Worm (Caenorhabditis elegans) whole organism, young adult: ENCODE data around the gene C16A3.2.

Experiments
- B0336.3 ChIP-seq: fragments of 200-800 bp; sonication (Bioruptor generic); IDR thresholded peaks from 2 replicates; pipeline ENCODE4 v1.3.6; 2022; ENCODE audit warnings: missing genetic modification characterization, missing compliant biosample characterization
- C17E4.6 ChIP-seq: fragments of 200-800 bp; sonication (Bioruptor generic); IDR thresholded peaks from 2 replicates; pipeline ENCODE4 v1.3.6; 2022; ENCODE audit warnings: missing genetic modification reagents, missing genetic modification characterization, missing compliant biosample characterization
- D2030.7 ChIP-seq: fragments of 200-800 bp; sonication (Bioruptor generic); IDR thresholded peaks from 2 replicates; pipeline ENCODE4 v1.3.6; 2022; ENCODE audit warnings: missing genetic modification reagents, missing genetic modification characterization, missing compliant biosample characterization
- F49E8.2 ChIP-seq: sonication (generic microtip); optimal IDR thresholded peaks from 3 replicates; lab custom pipeline; 2017; ENCODE audit warnings: missing genetic modification characterization, mild to moderate bottlenecking, missing compliant biosample characterization, antibody characterized with exemption, moderate library complexity; ENCODE audit not compliant: insufficient read depth
- K12H6.12 ChIP-seq: fragments of 200-800 bp; sonication (Bioruptor generic); optimal IDR thresholded peaks from 2 replicates; lab custom pipeline; 2018; ENCODE audit warnings: mild to moderate bottlenecking, missing genetic modification characterization, missing compliant biosample characterization
- T26A5.8 ChIP-seq: sonication (generic microtip); optimal IDR thresholded peaks from 2 replicates; lab custom pipeline; 2016; ENCODE audit warnings: missing genetic modification characterization, missing compliant biosample characterization
- Y53G8AR.9 ChIP-seq: fragments of 200-800 bp; sonication (Bioruptor generic); conservative IDR thresholded peaks from 2 replicates; pipeline ENCODE4 v1.3.6; 2022; ENCODE audit warnings: missing genetic modification reagents, missing genetic modification characterization, missing compliant biosample characterization
- Y56A3A.18 ChIP-seq: fragments of 200-800 bp; sonication (Bioruptor generic); IDR thresholded peaks from 2 replicates; pipeline ENCODE4 v1.3.6; 2022; ENCODE audit warnings: missing genetic modification reagents, missing genetic modification characterization, missing compliant biosample characterization
- Y79H2A.3 ChIP-seq: fragments of 200-800 bp; sonication (Bioruptor generic); conservative IDR thresholded peaks from 2 replicates; pipeline ENCODE4 v1.3.6; 2022; ENCODE audit warnings: missing genetic modification reagents, missing genetic modification characterization, missing compliant biosample characterization
- attf-3 ChIP-seq: fragments of 200-800 bp; sonication (Bioruptor generic); conservative IDR thresholded peaks from 2 replicates; pipeline ENCODE4 v1.3.6; 2022; ENCODE audit warnings: missing genetic modification reagents, missing genetic modification characterization, missing compliant biosample characterization
- attf-5 ChIP-seq: fragments of 200-800 bp; sonication (Bioruptor generic); optimal IDR thresholded peaks from 2 replicates; lab custom pipeline; 2018; ENCODE audit warnings: mild to moderate bottlenecking, missing genetic modification characterization, missing compliant biosample characterization
- cebp-1 ChIP-seq, 2 experiments: fragments of 200-800 bp in 1 of 2; sonication (Bioruptor generic) in 1 of 2; sonication (generic microtip) in 1 of 2; IDR thresholded peaks in 1 of 2; optimal IDR thresholded peaks in 1 of 2; 2 replicates each; pipeline versions ENCODE4 v1.3.6 to Lab custom; 2017 to 2022; ENCODE audit warnings: missing compliant biosample characterization in 2 of 2, missing genetic modification characterization in 2 of 2, mild to moderate bottlenecking in 1 of 2, missing genetic modification reagents in 1 of 2, moderate library complexity in 1 of 2
- ceh-58 ChIP-seq: fragments of 200-800 bp; sonication (Bioruptor generic); IDR thresholded peaks from 2 replicates; pipeline ENCODE4 v1.3.6; 2022; ENCODE audit warnings: missing genetic modification characterization, missing compliant biosample characterization
- ceh-91 ChIP-seq: fragments of 200-800 bp; sonication (Bioruptor generic); IDR thresholded peaks from 2 replicates; pipeline ENCODE4 v1.3.6; 2022; ENCODE audit warnings: missing genetic modification reagents, missing genetic modification characterization, missing compliant biosample characterization
- dpff-1 ChIP-seq: sonication (generic microtip); optimal IDR thresholded peaks from 2 replicates; lab custom pipeline; 2017; ENCODE audit warnings: mild to moderate bottlenecking, missing genetic modification characterization, missing compliant biosample characterization
- egl-18 ChIP-seq: fragments of 200-800 bp; sonication (Bioruptor generic); IDR thresholded peaks from 2 replicates; pipeline ENCODE4 v1.3.6; 2022; ENCODE audit warnings: missing genetic modification reagents, missing genetic modification characterization, missing compliant biosample characterization
- ekl-4 ChIP-seq: fragments of 200-800 bp; sonication (Bioruptor generic); IDR thresholded peaks from 2 replicates; pipeline ENCODE4 v1.3.6; 2022; ENCODE audit warnings: missing genetic modification reagents, missing genetic modification characterization, missing compliant biosample characterization
- fkh-3 ChIP-seq: sonication (generic microtip); optimal IDR thresholded peaks from 2 replicates; lab custom pipeline; 2016; ENCODE audit warnings: mild to moderate bottlenecking, missing genetic modification characterization, missing compliant biosample characterization
- him-1 ChIP-seq: sonication (generic microtip); optimal IDR thresholded peaks from 2 replicates; lab custom pipeline; 2016; ENCODE audit warnings: missing genotype, missing genetic modification reagents, missing genetic modification characterization, missing compliant biosample characterization
- hlh-12 ChIP-seq: sonication (generic microtip); optimal IDR thresholded peaks from 2 replicates; lab custom pipeline; 2016; ENCODE audit warnings: missing genetic modification characterization, missing compliant biosample characterization
- hmg-1.2 ChIP-seq: fragments of 200-800 bp; sonication (Bioruptor generic); IDR thresholded peaks from 2 replicates; pipeline ENCODE4 v1.3.6; 2022; ENCODE audit warnings: missing genetic modification reagents, missing genetic modification characterization, missing compliant biosample characterization
- hrde-1 ChIP-seq: sonication (generic microtip); optimal IDR thresholded peaks from 2 replicates; lab custom pipeline; 2016; ENCODE audit warnings: missing genetic modification characterization, mild to moderate bottlenecking, missing compliant biosample characterization, moderate library complexity, missing genotype, missing genetic modification reagents, borderline replicate concordance
- hsf-1 ChIP-seq: fragments of 200-800 bp; sonication (Bioruptor generic); IDR thresholded peaks from 2 replicates; pipeline ENCODE4 v1.3.6; 2022; ENCODE audit warnings: missing genetic modification reagents, missing genetic modification characterization, missing compliant biosample characterization
- lin-40 ChIP-seq: sonication (generic microtip); optimal IDR thresholded peaks from 2 replicates; lab custom pipeline; 2016; ENCODE audit warnings: missing genetic modification characterization, mild to moderate bottlenecking, missing compliant biosample characterization, missing genotype, missing genetic modification reagents
- lin-54 ChIP-seq: fragments of 200-800 bp; sonication (Bioruptor generic); optimal IDR thresholded peaks from 2 replicates; lab custom pipeline; 2018; ENCODE audit warnings: mild to moderate bottlenecking, missing genetic modification characterization, missing compliant biosample characterization
- lsl-1 ChIP-seq: fragments of 200-800 bp; sonication (Bioruptor generic); optimal IDR thresholded peaks from 2 replicates; lab custom pipeline; 2018; ENCODE audit warnings: mild to moderate bottlenecking, missing genetic modification characterization, moderate library complexity, missing compliant biosample characterization
- madf-10 ChIP-seq: sonication (generic microtip); optimal IDR thresholded peaks from 2 replicates; lab custom pipeline; 2016; ENCODE audit warnings: mild to moderate bottlenecking, missing genetic modification characterization, missing compliant biosample characterization
- madf-6 ChIP-seq: fragments of 200-800 bp; sonication (Bioruptor generic); IDR thresholded peaks from 2 replicates; pipeline ENCODE4 v1.3.6; 2022; ENCODE audit warnings: missing genetic modification reagents, missing genetic modification characterization, missing compliant biosample characterization
- nhr-179 ChIP-seq: sonication (generic microtip); optimal IDR thresholded peaks from 2 replicates; lab custom pipeline; 2016; ENCODE audit warnings: mild to moderate bottlenecking, missing genetic modification characterization, missing compliant biosample characterization
- rec-8 ChIP-seq, 2 experiments: sonication (generic microtip); optimal IDR thresholded peaks; 2 replicates each; lab custom pipeline; 2016; ENCODE audit warnings: mild to moderate bottlenecking in 2 of 2, missing genetic modification characterization in 2 of 2, missing genetic modification reagents in 2 of 2, missing genotype in 2 of 2, missing biosample characterization in 1 of 2, missing compliant biosample characterization in 1 of 2, moderate library complexity in 1 of 2
- snpc-1.1 ChIP-seq: sonication (generic microtip); optimal IDR thresholded peaks from 2 replicates; lab custom pipeline; 2017; ENCODE audit warnings: missing genetic modification characterization, mild to moderate bottlenecking, missing compliant biosample characterization, antibody characterized with exemption, moderate library complexity, missing genotype, missing genetic modification reagents; ENCODE audit not compliant: insufficient read depth
- snpc-3.4 ChIP-seq: sonication (generic microtip); optimal IDR thresholded peaks from 2 replicates; lab custom pipeline; 2017; ENCODE audit warnings: missing genetic modification characterization, mild to moderate bottlenecking, missing compliant biosample characterization, antibody characterized with exemption, moderate library complexity, missing genotype, missing genetic modification reagents
- snpc-4 ChIP-seq, 5 experiments: fragments of 150-350 bp in 1 of 5; sonication (generic microtip) in 4 of 5; optimal IDR thresholded peaks; 2 replicates each; lab custom pipeline; 2014 to 2018; ENCODE audit warnings: missing genetic modification characterization in 5 of 5, missing biosample characterization in 3 of 5, antibody characterized with exemption in 2 of 5, mild to moderate bottlenecking in 2 of 5, missing compliant biosample characterization in 2 of 5, missing genotype in 2 of 5, moderate library complexity in 2 of 5, missing genetic modification reagents in 1 of 5
- unc-130 ChIP-seq: sonication (generic microtip); optimal IDR thresholded peaks from 2 replicates; lab custom pipeline; 2016; ENCODE audit warnings: missing genetic modification reagents, missing genetic modification characterization, missing compliant biosample characterization
- xnd-1 ChIP-seq: sonication (generic microtip); optimal IDR thresholded peaks from 2 replicates; lab custom pipeline; 2016; ENCODE audit warnings: missing genotype, missing genetic modification reagents, missing genetic modification characterization, missing compliant biosample characterization
- ztf-3 ChIP-seq: fragments of 200-800 bp; sonication (Bioruptor generic); optimal IDR thresholded peaks from 2 replicates; lab custom pipeline; 2018; ENCODE audit warnings: mild to moderate bottlenecking, missing genetic modification characterization, missing compliant biosample characterization
- ztf-6 ChIP-seq: fragments of 200-800 bp; sonication (Bioruptor generic); IDR thresholded peaks from 2 replicates; pipeline ENCODE4 v1.3.6; 2022; ENCODE audit warnings: missing genetic modification reagents, missing genetic modification characterization, missing compliant biosample characterization

Gene C16A3.2

DNA sequence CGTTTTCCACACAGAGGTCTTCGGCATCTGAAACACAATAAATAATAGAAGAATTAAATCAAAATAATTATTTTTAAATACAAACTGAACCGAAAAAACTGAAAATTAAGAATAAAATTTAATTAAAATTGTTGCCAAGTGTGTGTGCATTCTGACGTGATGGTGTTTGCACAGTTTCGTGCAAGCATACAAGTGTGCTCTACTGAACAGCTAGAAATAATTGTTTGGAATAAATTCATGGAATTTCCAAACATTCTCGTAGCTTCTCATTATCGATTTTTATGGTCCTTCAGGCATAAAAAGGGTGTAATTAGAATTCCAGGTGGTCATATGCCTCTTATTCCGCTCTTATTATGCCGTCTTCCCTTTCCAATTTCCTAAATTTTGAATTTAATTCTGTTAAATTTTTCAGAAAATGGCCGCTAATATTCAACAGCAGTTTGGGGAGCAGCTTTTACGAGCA is 42.2 kb downstream of the C16A3.2 start, which contains the start of the genes mrps-17 and txdc-9 (continued):
- TF ChIP-seq ztf-3 (GFP tag; lab: Kevin White, UChicago) (no peak), K12H6.12 (tag; lab: Kevin White, UChicago) (no peak), attf-5 (GFP tag; lab: Kevin White, UChicago) (peak; percentile 71)

DNA sequence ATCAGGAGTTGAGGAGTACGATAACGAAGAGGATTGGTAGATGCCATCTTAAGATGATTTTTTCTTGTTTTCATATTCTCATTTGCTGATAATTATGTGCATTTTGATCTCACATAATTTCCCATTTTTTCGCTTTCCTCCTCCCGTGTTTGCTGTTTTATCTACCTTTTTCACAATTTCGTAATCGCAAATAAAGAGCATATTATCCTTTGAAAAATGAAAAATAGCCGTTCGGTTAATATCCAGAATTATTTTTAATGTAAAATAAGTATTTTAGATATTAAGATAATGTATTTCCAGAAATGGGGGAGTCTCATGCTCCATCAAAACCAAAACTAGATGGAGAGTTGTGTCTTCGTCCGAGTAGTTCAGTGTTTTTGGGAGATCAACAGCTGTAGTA is 43.3 kb downstream of the C16A3.2 start, which contains the start of gene vps-16:
vps-16 (plus strand) TSS at position 301 of the 400 bp plus-strand sequence.
- no peak for TF ChIP-seq snpc-1.1 (tag; lab: Kevin White, UChicago)
- TF ChIP-seq ekl-4 (GFP tag; lab: Robert Waterston, UW): 0 out of 2 replicates have a peak, but pooled peaks have one; percentile 41
- no peak for TF ChIP-seq hlh-12 (tag; lab: Kevin White, UChicago)
- no peak for TF ChIP-seq cebp-1 (GFP tag; IDR thresholded peaks at IDR 0.05; lab: Robert Waterston, UW)
- peak; percentile 15 for TF ChIP-seq cebp-1 (tag; optimal IDR thresholded peaks at IDR 0.05; lab: Kevin White, UChicago)

DNA sequence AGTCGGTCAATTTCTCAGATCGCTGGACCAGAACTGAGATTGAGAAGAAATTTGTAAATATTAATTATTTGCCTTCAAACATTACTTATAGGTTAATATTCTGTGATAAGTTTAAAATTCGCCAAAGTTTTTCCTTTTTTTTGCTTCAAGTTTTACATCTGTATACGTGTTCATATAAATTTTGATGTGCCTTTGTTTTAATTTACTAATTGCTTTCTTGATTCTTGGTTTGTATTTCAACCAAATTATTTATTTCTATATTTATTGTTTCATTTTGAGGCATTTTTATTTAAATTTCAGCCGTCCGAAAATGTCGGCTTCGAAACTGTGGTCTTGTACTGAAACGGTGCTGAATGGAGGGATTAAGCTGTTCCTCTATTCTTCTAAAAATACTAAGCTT is 46.7 kb downstream of the C16A3.2 start, which contains the start of gene C05D11.1:
C05D11.1 (plus strand) TSS at position 301 of the 400 bp plus-strand sequence.
- TF ChIP-seq ztf-6 (GFP tag; lab: Robert Waterston, UW) (no peak), hrde-1 (tag; lab: Kevin White, UChicago) (no peak), hlh-12 (tag; lab: Kevin White, UChicago) (no peak), nhr-179 (tag; lab: Kevin White, UChicago) (no peak), madf-10 (tag; lab: Kevin White, UChicago) (no peak), attf-3 (no peak), ceh-58 (no peak), dpff-1 (tag; lab: Kevin White, UChicago) (no peak)

DNA sequence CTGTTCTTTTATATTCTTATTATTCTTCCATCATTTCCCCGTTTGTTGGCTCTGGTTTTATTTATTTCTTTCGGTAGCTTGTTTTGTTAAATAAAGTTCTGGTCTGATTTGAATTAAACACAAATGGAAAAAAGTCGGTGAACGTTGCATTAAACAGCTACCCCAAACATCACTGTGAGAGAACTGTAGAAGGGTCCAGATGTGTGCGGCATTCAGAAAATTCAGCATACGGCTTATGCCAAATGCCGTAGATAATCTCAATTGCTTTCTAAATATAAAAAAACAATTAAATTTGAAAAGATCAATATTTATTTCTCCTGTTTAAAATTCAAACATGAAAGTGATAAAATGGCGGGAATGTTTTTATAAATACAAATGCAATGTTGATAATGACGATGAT is 50.2 kb downstream of the C16A3.2 start:
- TF ChIP-seq F49E8.2 (no peak), D2030.7 (GFP tag; lab: Robert Waterston, UW) (peak; percentile 43; the same call in 1 of the 2 replicates), Y79H2A.3 (0 out of 2 replicates have a peak, but pooled peaks have one; percentile 25), B0336.3 (GFP tag; lab: Robert Waterston, UW) (0 out of 2 replicates have a peak, but pooled peaks have one; percentile 29), madf-6 (0 out of 2 replicates have a peak, but pooled peaks have one; percentile 25), Y53G8AR.9 (GFP tag; lab: Robert Waterston, UW) (peak; percentile 41; the same call in 1 of the 2 replicates), T26A5.8 (no peak), snpc-4 (GFP tag; optimal IDR thresholded peaks at IDR 0.05; lab: Kevin White, UChicago) (no peak), snpc-4 (tag; optimal IDR thresholded peaks at IDR 0.05; lab: Kevin White, UChicago) (no peak), hsf-1 (0 out of 2 replicates have a peak, but pooled peaks have one; percentile 52), snpc-3.4 (tag; lab: Kevin White, UChicago) (peak; percentile 55), ceh-91 (GFP tag; lab: Robert Waterston, UW) (no peak), fkh-3 (tag; lab: Kevin White, UChicago) (no peak), Y56A3A.18 (GFP tag; lab: Robert Waterston, UW) (peak; percentile 14; the same call in 1 of the 2 replicates), egl-18 (GFP tag; lab: Robert Waterston, UW) (no peak), unc-130 (GFP tag; lab: Kevin White, UChicago) (peak; percentile 41), lsl-1 (GFP tag; lab: Kevin White, UChicago) (peak; percentile 32), xnd-1 (peak; percentile 1), lin-40 (tag; lab: Kevin White, UChicago) (no peak), hmg-1.2 (GFP tag; lab: Robert Waterston, UW) (no peak), him-1 (tag; lab: Kevin White, UChicago) (peak; percentile 84), rec-8 (tag; optimal IDR thresholded peaks at IDR 0.05; lab: Kevin White, UChicago) (no peak), C17E4.6 (GFP tag; lab: Robert Waterston, UW) (0 out of 2 replicates have a peak, but pooled peaks have one; percentile 46), lin-54 (peak; percentile 19), hrde-1 (tag; lab: Kevin White, UChicago) (peak; percentile 40)
